Worm (Caenorhabditis elegans) whole organism, late embryonic: Measurements from ENCODE around the gene fbxa-90.
"Not testable (repeated sequence)": the region's sequence is repeated elsewhere in the genome, so short reads cannot be mapped to it uniquely, and the experiment has no call there.

Experiments
- F13H6.1 ChIP-seq: sonication (generic microtip); optimal IDR thresholded peaks from 2 replicates; lab custom pipeline; 2016; ENCODE audit warnings: missing genetic modification characterization, missing compliant biosample characterization
- K09A11.1 ChIP-seq: sonication (generic microtip); optimal IDR thresholded peaks from 2 replicates; lab custom pipeline; 2017; ENCODE audit warnings: antibody characterized with exemption, mild to moderate bottlenecking, missing genetic modification characterization, missing compliant biosample characterization; ENCODE audit not compliant: insufficient read depth
- ama-1 ChIP-seq: fragments of 150-350 bp; optimal IDR thresholded peaks from 2 replicates; lab custom pipeline; 2014
- ets-4 ChIP-seq: sonication (generic microtip); optimal IDR thresholded peaks from 2 replicates; lab custom pipeline; 2016; ENCODE audit warnings: missing genetic modification characterization, missing compliant biosample characterization
- fkh-10 ChIP-seq: fragments of 150-350 bp; optimal IDR thresholded peaks from 2 replicates; lab custom pipeline; 2014; ENCODE audit warnings: missing biosample characterization, missing genetic modification reagents, missing genetic modification characterization
- lim-6 ChIP-seq: sonication (generic microtip); optimal IDR thresholded peaks from 2 replicates; lab custom pipeline; 2016; ENCODE audit warnings: missing genetic modification characterization, missing compliant biosample characterization
- pag-3 ChIP-seq: sonication (generic microtip); optimal IDR thresholded peaks from 2 replicates; lab custom pipeline; 2016; ENCODE audit warnings: missing compliant biosample characterization, missing genetic modification characterization, borderline replicate concordance
- pha-4 ChIP-seq: fragments of 150-350 bp; optimal IDR thresholded peaks from 2 replicates; lab custom pipeline; 2018; ENCODE audit warnings: missing biosample characterization, missing genetic modification reagents, missing genetic modification characterization
- ztf-16 ChIP-seq: sonication (generic microtip); optimal IDR thresholded peaks from 2 replicates; lab custom pipeline; 2017; ENCODE audit warnings: missing genetic modification characterization, missing compliant biosample characterization

ce11 chrV:16949609-16950008 lies 17.0 kb upstream of the fbxa-90 start, which contains the start of gene fbxa-111:
- not testable (repeated sequence) for TF ChIP-seq ama-1 (lab: Kevin White, UChicago); ets-4 (tag; lab: Kevin White, UChicago); ztf-16 (tag; lab: Kevin White, UChicago); pha-4 (tag; lab: Kevin White, UChicago); F13H6.1 (tag; lab: Kevin White, UChicago); fkh-10 (GFP tag; lab: Kevin White, UChicago); K09A11.1 (tag; lab: Kevin White, UChicago); pag-3 (tag; lab: Kevin White, UChicago); lim-6
